Fruit fly (Drosophila melanogaster) whole organism, embryonic: ENCODE results near the gene scramb2.
A peak's percentile ranks its signal among the peaks of the same experiment; 100 is the strongest.

ENCODE experiments used
- Asciz ChIP-seq: fragments of 200-800 bp; sonication (Bioruptor generic); optimal IDR thresholded peaks from 2 replicates; lab custom pipeline; 2017; ENCODE audit warnings: missing biosample characterization, mild to moderate bottlenecking, missing genetic modification characterization, missing genetic modification reagents
- BEAF-32 ChIP-seq: fragments of 200-800 bp; sonication (Bioruptor generic); optimal IDR thresholded peaks from 3 replicates; lab custom pipeline; 2017; ENCODE audit warnings: missing biosample characterization, missing genetic modification characterization, mild to moderate bottlenecking, moderate library complexity, missing genetic modification reagents
- CG10366 ChIP-seq: fragments of 200-800 bp; sonication (Bioruptor generic); IDR thresholded peaks from 2 replicates; pipeline ENCODE4 v1.3.6; 2022; ENCODE audit warnings: missing biosample characterization, missing genetic modification characterization
- CG12071 ChIP-seq: fragments of 200-800 bp; sonication (Bioruptor generic); optimal IDR thresholded peaks from 3 replicates; lab custom pipeline; 2018; ENCODE audit warnings: missing biosample characterization, mild to moderate bottlenecking, missing genetic modification characterization
- CG12219 ChIP-seq: fragments of 200-800 bp; sonication (Bioruptor generic); optimal IDR thresholded peaks from 3 replicates; lab custom pipeline; 2018; ENCODE audit warnings: missing biosample characterization, mild to moderate bottlenecking, missing genetic modification characterization
- CG12744 ChIP-seq: fragments of 200-800 bp; sonication (Bioruptor generic); optimal IDR thresholded peaks from 2 replicates; lab custom pipeline; 2016; ENCODE audit warnings: missing biosample characterization, missing genetic modification characterization
- CG13894 ChIP-seq: fragments of 200-800 bp; sonication (Bioruptor generic); optimal IDR thresholded peaks from 3 replicates; lab custom pipeline; 2018; ENCODE audit warnings: missing biosample characterization, mild to moderate bottlenecking, missing genetic modification characterization, moderate library complexity
- CG1602 ChIP-seq: fragments of 200-800 bp; sonication (Bioruptor generic); optimal IDR thresholded peaks from 3 replicates; lab custom pipeline; 2016; ENCODE audit warnings: missing biosample characterization, missing genetic modification characterization
- CG16815 ChIP-seq: fragments of 200-800 bp; sonication (Bioruptor generic); optimal IDR thresholded peaks from 3 replicates; lab custom pipeline; 2017; ENCODE audit warnings: missing biosample characterization, mild to moderate bottlenecking, missing genetic modification characterization
- CG17912 ChIP-seq: fragments of 200-800 bp; sonication (Bioruptor generic); optimal IDR thresholded peaks from 2 replicates; lab custom pipeline; 2018; ENCODE audit warnings: missing biosample characterization, mild to moderate bottlenecking, missing genetic modification characterization
- CG18262 ChIP-seq: fragments of 200-800 bp; optimal IDR thresholded peaks from 3 replicates; lab custom pipeline; 2019; ENCODE audit warnings: missing biosample characterization, mild to moderate bottlenecking, missing genetic modification characterization, moderate library complexity
- CG2202 ChIP-seq: fragments of 200-800 bp; sonication (Bioruptor generic); optimal IDR thresholded peaks from 2 replicates; lab custom pipeline; 2018; ENCODE audit warnings: missing biosample characterization, mild to moderate bottlenecking, missing genetic modification characterization
- CG30020 ChIP-seq: fragments of 200-800 bp; optimal IDR thresholded peaks from 2 replicates; lab custom pipeline; 2019; ENCODE audit warnings: missing biosample characterization, mild to moderate bottlenecking, missing genetic modification characterization, moderate library complexity
- CG31441 ChIP-seq: fragments of 200-800 bp; sonication (Bioruptor generic); IDR thresholded peaks from 2 replicates; pipeline ENCODE4 v1.3.6; 2022; ENCODE audit warnings: missing biosample characterization, missing genetic modification characterization
- CG32767 ChIP-seq: fragments of 200-800 bp; sonication (Bioruptor generic); IDR thresholded peaks from 2 replicates; pipeline ENCODE4 v1.3.6; 2022; ENCODE audit warnings: missing biosample characterization, missing genetic modification characterization
- CG34376 ChIP-seq: fragments of 200-800 bp; sonication (Bioruptor generic); optimal IDR thresholded peaks from 2 replicates; lab custom pipeline; 2018; ENCODE audit warnings: missing biosample characterization, mild to moderate bottlenecking, missing genetic modification characterization
- CG3847 ChIP-seq: fragments of 200-800 bp; sonication (Bioruptor generic); IDR thresholded peaks from 2 replicates; pipeline ENCODE4 v1.3.6; 2022; ENCODE audit warnings: missing biosample characterization, missing genetic modification characterization
- CG3995 ChIP-seq: fragments of 200-800 bp; sonication (Bioruptor generic); optimal IDR thresholded peaks from 3 replicates; lab custom pipeline; 2016; ENCODE audit warnings: missing biosample characterization, missing genetic modification characterization
- CG5953 ChIP-seq: fragments of 200-800 bp; sonication (Bioruptor generic); IDR thresholded peaks from 2 replicates; pipeline ENCODE4 v1.3.6; 2022; ENCODE audit warnings: missing biosample characterization, missing genetic modification characterization
- CG6765 ChIP-seq: fragments of 200-800 bp; sonication (Bioruptor generic); optimal IDR thresholded peaks from 3 replicates; lab custom pipeline; 2017; ENCODE audit warnings: missing biosample characterization, mild to moderate bottlenecking, missing genetic modification characterization
- CG7839 ChIP-seq: fragments of 200-800 bp; sonication (Bioruptor generic); optimal IDR thresholded peaks from 3 replicates; lab custom pipeline; 2018; ENCODE audit warnings: missing biosample characterization, mild to moderate bottlenecking, missing genetic modification characterization, moderate library complexity
- CG7987 ChIP-seq: fragments of 200-800 bp; sonication (Bioruptor generic); optimal IDR thresholded peaks from 2 replicates; lab custom pipeline; 2018; ENCODE audit warnings: missing biosample characterization, mild to moderate bottlenecking, missing genetic modification characterization, moderate library complexity
- CG8089 ChIP-seq: fragments of 200-800 bp; sonication (Bioruptor generic); optimal IDR thresholded peaks from 3 replicates; lab custom pipeline; 2016; ENCODE audit warnings: missing biosample characterization, missing genetic modification characterization
- CTCF ChIP-seq: fragments of 200-800 bp; sonication (Bioruptor generic); optimal IDR thresholded peaks from 2 replicates; lab custom pipeline; 2017; ENCODE audit warnings: missing biosample characterization, mild to moderate bottlenecking, missing genetic modification characterization, moderate library complexity
- Dip3 ChIP-seq: fragments of 200-800 bp; sonication (Bioruptor generic); optimal IDR thresholded peaks from 3 replicates; lab custom pipeline; 2016; ENCODE audit warnings: missing biosample characterization, missing genetic modification characterization
- E2f1 ChIP-seq: fragments of 200-800 bp; sonication (Bioruptor generic); IDR thresholded peaks from 2 replicates; pipeline ENCODE4 v1.3.6; 2022; ENCODE audit warnings: missing biosample characterization, missing genetic modification characterization
- Fer1 ChIP-seq: fragments of 200-800 bp; sonication (Bioruptor generic); optimal IDR thresholded peaks from 2 replicates; lab custom pipeline; 2017; ENCODE audit warnings: missing biosample characterization, mild to moderate bottlenecking, missing genetic modification characterization
- Kr ChIP-seq: fragments of 200-800 bp; sonication (Bioruptor generic); optimal IDR thresholded peaks from 2 replicates; lab custom pipeline; 2017; ENCODE audit warnings: missing biosample characterization, mild to moderate bottlenecking, missing genetic modification characterization
- Lim3 ChIP-seq: fragments of 200-800 bp; sonication (Bioruptor generic); IDR thresholded peaks from 2 replicates; pipeline ENCODE4 v1.3.6; 2022; ENCODE audit warnings: missing biosample characterization, missing genetic modification characterization
- Med ChIP-seq: fragments of 200-800 bp; sonication (Bioruptor generic); peaks from one replicate; lab custom pipeline; 2016; ENCODE audit warnings: missing biosample characterization, missing genetic modification characterization, mild to moderate bottlenecking, inconsistent platforms, moderate library complexity
- Nf-YC ChIP-seq: fragments of 200-800 bp; optimal IDR thresholded peaks from 3 replicates; lab custom pipeline; 2019; ENCODE audit warnings: missing biosample characterization, mild to moderate bottlenecking, missing genetic modification characterization, moderate library complexity
- NfI ChIP-seq: fragments of 200-800 bp; sonication (Bioruptor generic); optimal IDR thresholded peaks from 3 replicates; lab custom pipeline; 2018; ENCODE audit warnings: missing biosample characterization, mild to moderate bottlenecking, missing genetic modification characterization, moderate library complexity
- Poxn ChIP-seq: fragments of 200-800 bp; sonication (Bioruptor generic); IDR thresholded peaks from 2 replicates; pipeline ENCODE4 v1.3.6; 2022; ENCODE audit warnings: missing biosample characterization, missing genetic modification characterization
- Sry-δ ChIP-seq: fragments of 200-800 bp; sonication (Bioruptor generic); optimal IDR thresholded peaks from 2 replicates; lab custom pipeline; 2016; ENCODE audit warnings: missing biosample characterization, missing genetic modification characterization
- Usf ChIP-seq: fragments of 200-800 bp; sonication (Bioruptor generic); optimal IDR thresholded peaks from 2 replicates; lab custom pipeline; 2017; ENCODE audit warnings: missing genotype, missing biosample characterization, missing genetic modification characterization
- ara ChIP-seq: fragments of 200-800 bp; sonication (Bioruptor generic); IDR thresholded peaks from 2 replicates; pipeline ENCODE4 v1.3.6; 2022; ENCODE audit warnings: missing biosample characterization, missing genetic modification characterization
- btn ChIP-seq: fragments of 200-800 bp; sonication (Bioruptor generic); optimal IDR thresholded peaks from 2 replicates; lab custom pipeline; 2016; ENCODE audit warnings: missing biosample characterization, missing genetic modification characterization
- cato ChIP-seq: fragments of 200-800 bp; sonication (Bioruptor generic); optimal IDR thresholded peaks from 2 replicates; lab custom pipeline; 2016; ENCODE audit warnings: missing biosample characterization, missing genetic modification characterization, borderline replicate concordance
- chm ChIP-seq: fragments of 200-800 bp; sonication (Bioruptor generic); IDR thresholded peaks from 2 replicates; pipeline ENCODE4 v1.3.6; 2022; ENCODE audit warnings: missing biosample characterization, missing genetic modification characterization
- ci ChIP-seq: fragments of 200-800 bp; sonication (Bioruptor generic); IDR thresholded peaks from 3 replicates; pipeline ENCODE4 v1.3.6; 2022; ENCODE audit warnings: missing biosample characterization, missing genetic modification characterization
- corto ChIP-seq: fragments of 200-800 bp; sonication (Bioruptor generic); optimal IDR thresholded peaks from 2 replicates; lab custom pipeline; 2016; ENCODE audit warnings: missing biosample characterization, mild to moderate bottlenecking, missing genetic modification characterization, moderate library complexity
- dimm ChIP-seq: fragments of 200-800 bp; sonication (Bioruptor generic); IDR thresholded peaks from 2 replicates; pipeline ENCODE4 v1.3.6; 2022; ENCODE audit warnings: missing biosample characterization, missing genetic modification characterization
- fu2 ChIP-seq: fragments of 200-800 bp; sonication (Bioruptor generic); optimal IDR thresholded peaks from 2 replicates; lab custom pipeline; 2016; ENCODE audit warnings: missing biosample characterization, missing genetic modification characterization
- gro ChIP-seq: fragments of 200-800 bp; sonication (Bioruptor generic); optimal IDR thresholded peaks from 2 replicates; lab custom pipeline; 2016; ENCODE audit warnings: missing biosample characterization, missing genetic modification characterization
- ind ChIP-seq: fragments of 200-800 bp; sonication (Bioruptor generic); optimal IDR thresholded peaks from 3 replicates; lab custom pipeline; 2016; ENCODE audit warnings: missing biosample characterization, missing genetic modification characterization
- inv ChIP-seq: fragments of 200-800 bp; sonication (Bioruptor generic); IDR thresholded peaks from 2 replicates; pipeline ENCODE4 v1.3.6; 2022; ENCODE audit warnings: missing biosample characterization, missing genetic modification characterization; ENCODE audit not compliant: partially characterized antibody
- mam ChIP-seq: fragments of 200-800 bp; sonication (Bioruptor generic); optimal IDR thresholded peaks from 3 replicates; lab custom pipeline; 2016; ENCODE audit warnings: missing biosample characterization, missing genetic modification characterization
- nom ChIP-seq: fragments of 200-800 bp; sonication (Bioruptor generic); optimal IDR thresholded peaks from 2 replicates; lab custom pipeline; 2017; ENCODE audit warnings: missing biosample characterization, missing genetic modification characterization, mild to moderate bottlenecking, moderate library complexity, missing genetic modification reagents
- oc ChIP-seq: fragments of 200-800 bp; sonication (Bioruptor generic); optimal IDR thresholded peaks from 2 replicates; lab custom pipeline; 2018; ENCODE audit warnings: missing biosample characterization, mild to moderate bottlenecking, missing genetic modification characterization, moderate library complexity
- onecut ChIP-seq: fragments of 200-800 bp; sonication (Bioruptor generic); IDR thresholded peaks from 2 replicates; pipeline ENCODE4 v1.3.6; 2022; ENCODE audit warnings: missing biosample characterization, missing genetic modification characterization
- sna ChIP-seq: fragments of 200-800 bp; sonication (Bioruptor generic); IDR thresholded peaks from 2 replicates; pipeline ENCODE4 v1.3.6; 2022; ENCODE audit warnings: missing biosample characterization, missing genetic modification characterization; ENCODE audit not compliant: partially characterized antibody
- tio ChIP-seq: fragments of 200-800 bp; sonication (Bioruptor generic); optimal IDR thresholded peaks from 2 replicates; lab custom pipeline; 2017; ENCODE audit warnings: missing biosample characterization, missing genetic modification characterization, inconsistent platforms
- yki ChIP-seq: fragments of >200 bp; optimal IDR thresholded peaks from 3 replicates; lab custom pipeline; 2018

Gene scramb2

dm6 chr3L:3054851-3055250 is 8.2 kb upstream of the scramb2 start, which contains the start of gene CG16753 (continued):
- TF ChIP-seq Lim3 (no peak), CG13894 (tag; lab: Kevin White, UChicago) (no peak), CG12219 (GFP tag; lab: Kevin White, UChicago) (no peak), Med (GFP tag; lab: Kevin White, UChicago) (peak; percentile 70), CG18262 (tag; lab: Kevin White, UChicago) (no peak), CG7987 (GFP tag; lab: Kevin White, UChicago) (no peak), CTCF (GFP tag; lab: Kevin White, UChicago) (no peak), Asciz (GFP tag; lab: Kevin White, UChicago) (no peak), mam (GFP tag; lab: Kevin White, UChicago) (no peak), dimm (GFP tag; lab: Robert Waterston, UW) (no peak), BEAF-32 (GFP tag; lab: Kevin White, UChicago) (peak; percentile 37), sna (GFP tag; lab: Robert Waterston, UW) (peak; percentile 60), CG3995 (GFP tag; lab: Kevin White, UChicago) (no peak), CG1602 (GFP tag; lab: Kevin White, UChicago) (no peak), corto (GFP tag; lab: Kevin White, UChicago) (no peak), fu2 (GFP tag; lab: Kevin White, UChicago) (no peak), E2f1 (GFP tag; lab: Robert Waterston, UW) (no peak), CG10366 (GFP tag; lab: Robert Waterston, UW) (no peak), yki (lab: Kevin White, UChicago) (no peak), CG5953 (GFP tag; lab: Robert Waterston, UW) (no peak), Sry-δ (GFP tag; lab: Kevin White, UChicago) (peak; percentile 79), ind (GFP tag; lab: Kevin White, UChicago) (no peak), onecut (GFP tag; lab: Robert Waterston, UW) (no peak), CG31441 (GFP tag; lab: Robert Waterston, UW) (no peak), ara (no peak), Usf (GFP tag; lab: Kevin White, UChicago) (no peak), CG2202 (tag; lab: Kevin White, UChicago) (no peak), CG12071 (GFP tag; lab: Kevin White, UChicago) (no peak), nom (GFP tag; lab: Kevin White, UChicago) (peak; percentile 10), gro (GFP tag; lab: Kevin White, UChicago) (no peak), oc (tag; lab: Kevin White, UChicago) (peak; percentile 87), CG8089 (GFP tag; lab: Kevin White, UChicago) (no peak), NfI (GFP tag; lab: Kevin White, UChicago) (no peak), CG32767 (no peak), Poxn (GFP tag; lab: Robert Waterston, UW) (no peak), CG30020 (tag; lab: Kevin White, UChicago) (no peak), CG16815 (GFP tag; lab: Kevin White, UChicago) (no peak), Fer1 (GFP tag; lab: Kevin White, UChicago) (peak; percentile 7), CG7839 (tag; lab: Kevin White, UChicago) (no peak), CG17912 (peak; percentile 21), cato (GFP tag; lab: Kevin White, UChicago) (no peak), tio (GFP tag; lab: Kevin White, UChicago) (no peak), Kr (GFP tag; lab: Kevin White, UChicago) (no peak), inv (GFP tag; lab: Robert Waterston, UW) (0 out of 2 replicates have a peak, but pooled peaks have one; percentile 19), ci (0 out of 3 replicates have a peak, but pooled peaks have one; percentile 19), CG6765 (GFP tag; lab: Kevin White, UChicago) (no peak), CG12744 (GFP tag; lab: Kevin White, UChicago) (no peak), CG34376 (GFP tag; lab: Kevin White, UChicago) (no peak), CG3847 (GFP tag; lab: Robert Waterston, UW) (no peak), Nf-YC (tag; lab: Kevin White, UChicago) (no peak), chm (no peak), btn (GFP tag; lab: Kevin White, UChicago) (no peak), Dip3 (no peak)
